Fruit fly (Drosophila melanogaster): ENCODE data around the gene Phlpp.
A peak's percentile ranks its signal among the peaks of the same experiment; 100 is the strongest.

The Phlpp gene

dm6 chr2L:19014032-19014880 is 44.7 kb upstream of the Phlpp start (continued):
- TF ChIP-seq CG31441 (GFP tag; IDR thresholded peaks at IDR 0.05) (peak; percentile 84), E2f2 (GFP tag; IDR thresholded peaks at IDR 0.05) (peak; percentile 52), Mes4 (GFP tag; optimal IDR thresholded peaks at IDR 0.05) (no peak), peb (GFP tag; IDR thresholded peaks at IDR 0.05) (no peak), CG15011 (GFP tag; optimal IDR thresholded peaks at IDR 0.05) (peak; percentile 62), CG7745 (tag; optimal IDR thresholded peaks at IDR 0.05) (no peak), NC2α (GFP tag; optimal IDR thresholded peaks at IDR 0.05) (no peak), pnt (GFP tag; optimal IDR thresholded peaks at IDR 0.05) (no peak), CG15073 (GFP tag; optimal IDR thresholded peaks at IDR 0.05) (no peak), tx (GFP tag; optimal IDR thresholded peaks at IDR 0.05) (no peak), salm (tag; optimal IDR thresholded peaks at IDR 0.05) (peak; percentile 39), B-H1 (GFP tag; IDR thresholded peaks at IDR 0.05) (no peak), Sin3A (optimal IDR thresholded peaks at IDR 0.05) (no peak), CG6654 (GFP tag; optimal IDR thresholded peaks at IDR 0.05) (no peak), trem (tag; optimal IDR thresholded peaks at IDR 0.05) (peak; percentile 7), phol (tag; optimal IDR thresholded peaks at IDR 0.05) (peak; percentile 77), Sox102F (GFP tag; optimal IDR thresholded peaks at IDR 0.05) (peak; percentile 78), CG31388 (GFP tag; optimal IDR thresholded peaks at IDR 0.05) (peak; percentile 35), CG7271 (tag; optimal IDR thresholded peaks at IDR 0.05) (no peak), Jarid2 (GFP tag; optimal IDR thresholded peaks at IDR 0.05) (peak; percentile 38), CG32772 (GFP tag; IDR thresholded peaks at IDR 0.05) (0 out of 2 replicates have a peak, but pooled peaks have one; percentile 29), zf30C (GFP tag; optimal IDR thresholded peaks at IDR 0.05) (peak; percentile 77), Bteb2 (GFP tag; optimal IDR thresholded peaks at IDR 0.05) (no peak), CG6689 (GFP tag; IDR thresholded peaks at IDR 0.05) (peak; percentile 53; the same call in 1 of the 2 replicates), insv (GFP tag; optimal IDR thresholded peaks at IDR 0.05) (peak in 1 of 2 experiments; percentile 41), odd (GFP tag; optimal IDR thresholded peaks at IDR 0.05) (peak; percentile 78), kay (GFP tag; optimal IDR thresholded peaks at IDR 0.05) (peak; percentile 27), CG14667 (GFP tag; IDR thresholded peaks at IDR 0.05) (peak; percentile 33; the same call in 1 of the 2 replicates), Nf-YA (GFP tag; IDR thresholded peaks at IDR 0.05) (no peak), CG17612 (GFP tag; IDR thresholded peaks at IDR 0.05) (no peak), pum (GFP tag; optimal IDR thresholded peaks at IDR 0.05) (peak; percentile 3), seq (GFP tag; IDR thresholded peaks at IDR 0.05) (peak; percentile 35; the same call in 1 of the 2 replicates), az2 (GFP tag; optimal IDR thresholded peaks at IDR 0.05) (peak; percentile 63), sim (GFP tag; IDR thresholded peaks at IDR 0.05) (no peak), unpg (GFP tag; optimal IDR thresholded peaks at IDR 0.05) (peak; percentile 74), Deaf1 (tag; optimal IDR thresholded peaks at IDR 0.05) (peak; percentile 62), CG8478 (optimal IDR thresholded peaks at IDR 0.05) (no peak), CG6854 (GFP tag; optimal IDR thresholded peaks at IDR 0.05) (peak; percentile 87), CG14014 (GFP tag; IDR thresholded peaks at IDR 0.05) (peak; percentile 63), Blimp-1 (GFP tag; optimal IDR thresholded peaks at IDR 0.05) (peak; percentile 70), bigmax (GFP tag; optimal IDR thresholded peaks at IDR 0.05) (no peak), Xbp1 (GFP tag; optimal IDR thresholded peaks at IDR 0.05) (peak; percentile 65), gfzf (GFP tag; optimal IDR thresholded peaks at IDR 0.05) (no peak), CG16815 (GFP tag; optimal IDR thresholded peaks at IDR 0.05) (peak; percentile 52), CG34422 (GFP tag; IDR thresholded peaks at IDR 0.05) (peak; percentile 50; the same call in 1 of the 3 replicates), CG17802 (tag; optimal IDR thresholded peaks at IDR 0.05) (no peak), Bdp1 (GFP tag; optimal IDR thresholded peaks at IDR 0.05) (no peak), CG10209 (GFP tag; optimal IDR thresholded peaks at IDR 0.05) (peak; percentile 76), CG5245 (GFP tag; optimal IDR thresholded peaks at IDR 0.05) (peak; percentile 39), CG10462 (GFP tag; optimal IDR thresholded peaks at IDR 0.05) (no peak)

Data from whole organism, embryonic.